Fruit fly (Drosophila melanogaster): ENCODE data around the gene CG11037.

- TF ChIP-seq CG12942 (GFP tag; optimal IDR thresholded peaks at IDR 0.05) (no peak), CG11093 (GFP tag; IDR thresholded peaks at IDR 0.05) (no peak)
Observed at dm6 chr3L:21008899-21009298, 47.7 kb upstream of the CG11037 start.
